Fruit fly (Drosophila melanogaster): ENCODE data around the gene CG12483.

The CG12483 gene

DNA sequence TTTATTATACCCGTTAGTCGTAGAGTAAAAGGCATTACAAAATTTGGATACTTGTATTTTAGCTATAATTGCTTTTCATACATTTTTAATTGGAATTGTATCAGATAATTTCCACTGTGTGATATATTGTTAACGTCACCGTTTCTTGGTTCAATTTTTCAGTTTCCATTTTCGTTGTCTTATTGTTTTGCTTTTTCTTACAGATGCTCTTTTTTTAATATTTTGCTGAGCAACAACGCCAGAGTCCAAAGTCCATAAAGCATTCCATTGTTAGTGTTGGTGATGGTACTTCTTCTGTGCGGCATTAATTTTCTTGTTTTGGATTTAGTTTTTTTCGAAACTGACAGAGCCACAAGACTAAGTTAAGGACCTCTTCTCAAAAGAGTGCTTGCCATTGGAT, 15.2 kb downstream of the CG12483 start:
- TF ChIP-seq noc (tag; optimal IDR thresholded peaks at IDR 0.05), result no peak

DNA sequence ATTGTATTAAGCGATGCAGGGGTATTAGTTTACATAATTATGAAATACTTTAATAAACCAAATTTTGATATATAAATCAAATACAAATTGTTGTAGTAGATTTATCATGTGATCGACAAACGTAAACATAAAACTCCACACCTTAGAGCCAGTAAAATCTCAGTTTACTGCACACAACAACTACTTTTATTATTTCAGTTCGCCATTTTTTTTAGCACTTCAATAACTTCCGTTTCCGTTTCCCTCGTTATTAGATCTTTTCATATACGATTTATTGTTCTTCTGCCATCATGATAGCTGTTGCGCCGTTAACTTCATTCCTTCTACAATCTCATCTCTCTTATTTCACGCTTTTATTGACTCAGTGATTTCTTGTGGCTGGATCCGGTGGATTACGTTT, 22.9 kb downstream of the CG12483 start, which contains the start of gene CG13405:
Gene CG13405, minus strand, starts transcription at position 101 of the 400 bp plus-strand sequence.
- no peak for TF ChIP-seq noc (tag; optimal IDR thresholded peaks at IDR 0.05)

dm6 chr3L:73352-74147, 24.6 kb downstream of the CG12483 start:
- peak; percentile 33 for TF ChIP-seq noc (tag; optimal IDR thresholded peaks at IDR 0.05)

DNA sequence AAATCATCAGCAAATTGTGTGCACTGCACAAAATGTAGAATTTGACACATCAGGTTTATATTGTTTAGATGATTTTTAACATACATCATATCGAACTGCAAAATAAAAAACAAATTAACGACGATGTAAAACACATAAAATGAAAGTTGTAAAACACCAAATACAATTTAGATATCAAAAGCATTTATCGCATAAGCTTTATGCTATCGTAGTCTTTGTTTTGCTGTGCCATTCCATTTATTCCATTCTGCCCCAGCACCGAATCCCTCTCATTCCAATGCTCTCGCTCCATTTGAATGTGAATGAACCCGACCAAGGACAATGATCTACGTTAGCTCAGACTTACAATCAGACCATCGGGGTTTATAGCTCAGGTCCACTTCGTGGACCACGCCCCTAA, 26.9 kb downstream of the CG12483 start:
- no peak for TF ChIP-seq noc (tag; optimal IDR thresholded peaks at IDR 0.05)

DNA sequence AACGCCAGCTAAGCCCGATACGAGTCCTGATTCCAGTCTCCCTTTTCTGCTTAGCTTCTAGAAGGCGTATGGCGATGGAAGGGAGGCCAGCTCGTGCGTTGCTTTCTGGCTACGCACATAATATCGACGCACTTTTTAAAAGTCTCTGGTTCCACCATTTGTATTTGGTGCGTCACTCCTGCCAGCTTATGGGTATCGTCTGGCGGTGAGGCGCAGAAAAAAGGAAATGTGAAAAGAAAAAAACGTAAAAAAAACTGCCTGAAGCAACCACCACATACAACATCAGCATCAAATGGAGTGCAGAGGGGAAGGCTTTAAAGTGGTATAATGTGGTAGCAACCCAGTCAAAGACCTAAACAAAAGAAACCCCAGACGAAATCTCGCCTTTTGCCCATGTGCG, 28.9 kb downstream of the CG12483 start:
- TF ChIP-seq noc (tag; optimal IDR thresholded peaks at IDR 0.05), result no peak

- no peak for TF ChIP-seq noc (tag; optimal IDR thresholded peaks at IDR 0.05)
These were observed 32.1 kb downstream of the CG12483 start, which contains the start of gene Lsp1gamma for dm6 chr3L:66063-66462. Lsp1gamma (plus strand) TSS chr3L:66430.

dm6 chr3L:60491-60890, 37.7 kb downstream of the CG12483 start:
- no peak for TF ChIP-seq noc (tag; optimal IDR thresholded peaks at IDR 0.05)

dm6 chr3L:60050-60449, 38.1 kb downstream of the CG12483 start:
- TF ChIP-seq noc (tag; optimal IDR thresholded peaks at IDR 0.05), result no peak

dm6 chr3L:57638-58037, 40.5 kb downstream of the CG12483 start:
- TF ChIP-seq noc (tag; optimal IDR thresholded peaks at IDR 0.05), result no peak

dm6 chr3L:56532-56931, 41.6 kb downstream of the CG12483 start:
- TF ChIP-seq noc (tag; optimal IDR thresholded peaks at IDR 0.05), result no peak

DNA sequence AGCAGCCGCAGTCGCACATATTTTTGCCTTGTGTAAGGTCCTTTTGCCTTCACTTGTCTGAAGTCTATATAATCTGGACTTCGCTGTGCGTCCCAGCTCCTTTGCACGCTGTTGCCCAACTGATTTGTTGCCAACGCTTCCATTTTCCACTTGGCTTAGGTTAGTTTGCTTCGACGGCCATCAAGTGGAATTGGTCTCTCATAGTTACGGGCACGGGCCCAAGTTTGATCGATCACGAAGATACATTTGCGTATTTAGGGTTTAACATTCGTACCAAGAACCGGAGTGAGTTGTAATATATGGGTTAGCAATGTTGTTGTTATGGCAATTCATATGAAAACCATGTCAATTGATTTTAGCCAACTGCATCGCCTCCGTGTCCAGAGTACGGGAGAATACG, 43.5 kb downstream of the CG12483 start, which contains the start of gene CG43149:
Gene CG43149, minus strand, starts transcription at position 101 of the 400 bp plus-strand sequence.
- no peak for TF ChIP-seq noc (tag; optimal IDR thresholded peaks at IDR 0.05)

DNA sequence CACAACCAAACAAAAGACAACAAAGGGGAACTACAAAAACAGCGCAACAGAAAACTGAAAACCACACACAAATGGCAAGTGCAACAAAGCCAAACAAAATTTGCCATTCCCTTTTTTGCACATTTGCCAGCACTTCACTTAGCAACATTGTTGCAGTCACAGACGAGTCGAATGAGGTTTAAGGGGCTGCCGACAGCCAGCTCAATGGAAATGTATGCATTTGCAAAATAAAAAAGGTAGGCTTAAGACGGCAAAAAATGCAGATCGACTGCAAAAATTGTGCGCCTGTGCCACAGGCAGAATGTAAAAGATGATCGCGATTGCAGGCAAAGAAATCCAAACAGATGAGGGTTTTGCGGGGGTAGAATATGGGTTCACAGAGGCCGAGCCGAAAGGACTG, 47.3 kb downstream of the CG12483 start:
- no peak for TF ChIP-seq noc (tag; optimal IDR thresholded peaks at IDR 0.05)

DNA sequence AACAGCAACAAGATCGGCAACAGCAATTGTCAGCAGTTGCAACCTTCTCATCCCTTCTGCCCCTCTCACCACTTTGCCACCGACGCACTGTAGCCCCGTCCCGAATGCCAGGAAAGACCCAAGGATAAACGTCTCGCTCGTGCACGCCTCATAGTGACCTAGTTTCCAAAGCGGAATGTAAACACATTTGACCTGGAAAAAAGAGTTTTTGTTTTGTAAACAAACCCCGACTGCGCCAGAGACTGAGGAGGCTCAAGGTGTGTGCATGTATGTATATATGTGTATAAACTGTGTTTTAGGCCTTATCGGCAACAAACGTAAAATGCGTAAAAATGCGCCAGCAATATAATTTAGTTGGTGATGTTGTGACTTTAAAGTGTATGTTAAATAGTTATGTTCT, 48.4 kb downstream of the CG12483 start:
- TF ChIP-seq noc (tag; optimal IDR thresholded peaks at IDR 0.05), result no peak

DNA sequence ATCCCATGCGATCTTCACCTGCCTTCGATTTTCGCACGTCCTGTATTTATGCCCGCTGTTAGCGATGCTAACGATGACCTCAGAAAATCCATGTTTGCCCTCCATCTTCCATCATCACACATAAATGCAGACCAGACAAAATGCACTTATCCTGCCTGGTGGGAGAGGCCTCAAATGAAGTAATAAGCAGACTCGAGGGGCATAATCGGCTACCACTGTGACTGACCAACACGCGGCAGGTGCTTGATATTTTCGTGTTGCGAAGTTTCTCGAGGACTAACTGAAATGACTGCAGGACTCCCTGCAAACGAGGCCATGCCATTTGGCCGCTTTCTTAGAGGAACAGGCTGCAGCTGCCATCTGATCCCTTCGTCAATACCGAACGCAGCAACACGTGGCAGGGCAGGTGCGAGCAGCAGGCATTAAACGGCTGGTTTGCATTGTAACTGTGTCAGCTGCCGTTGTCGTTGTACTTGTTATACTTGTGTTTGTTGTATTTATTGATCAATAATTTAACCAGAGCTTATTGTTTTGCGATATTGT, 50.5 kb downstream of the CG12483 start:
- no peak for TF ChIP-seq noc (tag; optimal IDR thresholded peaks at IDR 0.05)
